Worm (Caenorhabditis elegans) whole organism, L4 larva: ENCODE data around the gene ZK546.4.

Experiments
- F10B5.3 ChIP-seq: sonication (generic microtip); optimal IDR thresholded peaks from 2 replicates; lab custom pipeline; 2016; ENCODE audit warnings: mild to moderate bottlenecking, missing genetic modification characterization, missing compliant biosample characterization
- F37D6.2 ChIP-seq: sonication (generic microtip); optimal IDR thresholded peaks from 2 replicates; lab custom pipeline; 2016; ENCODE audit warnings: mild to moderate bottlenecking, missing genetic modification characterization, missing compliant biosample characterization
- F49E8.2 ChIP-seq: sonication (generic microtip); optimal IDR thresholded peaks from 2 replicates; lab custom pipeline; 2016; ENCODE audit warnings: missing compliant biosample characterization, mild to moderate bottlenecking, missing genetic modification characterization, borderline replicate concordance
- aha-1 ChIP-seq: fragments of 150-350 bp; peaks from one replicate; lab custom pipeline; 2014; ENCODE audit warnings: missing biosample characterization, missing genetic modification characterization
- ceh-82 ChIP-seq: sonication (generic microtip); optimal IDR thresholded peaks from 2 replicates; lab custom pipeline; 2017; ENCODE audit warnings: missing biosample characterization, missing genetic modification characterization
- daf-16 ChIP-seq, 3 experiments: sonication (generic microtip); optimal IDR thresholded peaks; 2 replicates each; lab custom pipeline; 2016 to 2017; ENCODE audit warnings: missing genetic modification characterization in 3 of 3, missing genetic modification reagents in 3 of 3, mild to moderate bottlenecking in 2 of 3, missing compliant biosample characterization in 2 of 3, missing biosample characterization in 1 of 3, moderate library complexity in 1 of 3
- dmd-6 ChIP-seq: fragments of 200-800 bp; sonication (Bioruptor generic); IDR thresholded peaks from 2 replicates; pipeline ENCODE4 v1.3.6; 2022; ENCODE audit warnings: missing genetic modification reagents, missing genetic modification characterization, missing compliant biosample characterization
- dmd-9 ChIP-seq: fragments of 200-800 bp; sonication (Bioruptor generic); IDR thresholded peaks from 2 replicates; pipeline ENCODE4 v1.3.6; 2022; ENCODE audit warnings: missing genetic modification reagents, missing genetic modification characterization, missing compliant biosample characterization
- dpl-1 ChIP-seq: fragments of 150-350 bp; optimal IDR thresholded peaks from 2 replicates; lab custom pipeline; 2014; ENCODE audit warnings: missing biosample characterization, missing genetic modification reagents, missing genetic modification characterization
- duxl-1 ChIP-seq: sonication (generic microtip); optimal IDR thresholded peaks from 2 replicates; lab custom pipeline; 2016; ENCODE audit warnings: mild to moderate bottlenecking, missing genetic modification characterization, moderate library complexity, missing compliant biosample characterization; ENCODE audit not compliant: poor library complexity
- dve-1 ChIP-seq: sonication (generic microtip); optimal IDR thresholded peaks from 2 replicates; lab custom pipeline; 2017; ENCODE audit warnings: antibody characterized with exemption, mild to moderate bottlenecking, missing genetic modification characterization, missing compliant biosample characterization; ENCODE audit not compliant: insufficient read depth
- gei-8 ChIP-seq: fragments of 200-800 bp; sonication (Bioruptor generic); optimal IDR thresholded peaks from 2 replicates; lab custom pipeline; 2018; ENCODE audit warnings: mild to moderate bottlenecking, missing genetic modification characterization, missing compliant biosample characterization
- hlh-11 ChIP-seq: fragments of 200-800 bp; sonication (Bioruptor generic); optimal IDR thresholded peaks from 2 replicates; lab custom pipeline; 2018; ENCODE audit warnings: mild to moderate bottlenecking, missing genetic modification characterization, missing compliant biosample characterization
- hmg-1.1 ChIP-seq: fragments of 200-800 bp; sonication (Bioruptor generic); IDR thresholded peaks from 2 replicates; pipeline ENCODE4 v1.3.6; 2022; ENCODE audit warnings: missing genetic modification reagents, missing genetic modification characterization, missing compliant biosample characterization
- lin-38 ChIP-seq: fragments of 200-800 bp; sonication (Bioruptor generic); IDR thresholded peaks from 2 replicates; pipeline ENCODE4 v1.3.6; 2022; ENCODE audit warnings: missing genetic modification reagents, missing genetic modification characterization, missing compliant biosample characterization
- lsy-2 ChIP-seq, 2 experiments: fragments of 150-350 bp in 1 of 2; sonication (generic microtip) in 1 of 2; optimal IDR thresholded peaks; 2 replicates each; lab custom pipeline; 2014 to 2017; ENCODE audit warnings: missing biosample characterization in 2 of 2, missing genetic modification characterization in 2 of 2
- madf-5 ChIP-seq, 2 experiments: fragments of 200-800 bp; sonication (Bioruptor generic); IDR thresholded peaks; 2 replicates each; pipeline ENCODE4 v1.3.6; 2022; ENCODE audit warnings: missing compliant biosample characterization in 2 of 2, missing genetic modification characterization in 2 of 2
- madf-9 ChIP-seq: fragments of 200-800 bp; sonication (Bioruptor generic); conservative IDR thresholded peaks from 2 replicates; pipeline ENCODE4 v1.3.6; 2022; ENCODE audit warnings: missing genetic modification reagents, missing genetic modification characterization, missing compliant biosample characterization
- mdl-1 ChIP-seq, 2 experiments: fragments of 150-350 bp in 1 of 2; sonication (generic microtip) in 1 of 2; optimal IDR thresholded peaks; 2 replicates each; lab custom pipeline; 2014 to 2017; ENCODE audit warnings: missing biosample characterization in 2 of 2, missing genetic modification characterization in 2 of 2
- mep-1 ChIP-seq: fragments of 150-350 bp; sonication (generic microtip); optimal IDR thresholded peaks from 3 replicates; lab custom pipeline; 2014; ENCODE audit warnings: missing biosample characterization, missing genetic modification characterization
- mes-2 ChIP-seq: sonication (generic microtip); optimal IDR thresholded peaks from 2 replicates; lab custom pipeline; 2016; ENCODE audit warnings: missing genotype, mild to moderate bottlenecking, missing genetic modification characterization, missing compliant biosample characterization; ENCODE audit not compliant: poor library complexity, severe bottlenecking
- nhr-10 ChIP-seq: fragments of 150-350 bp; optimal IDR thresholded peaks from 2 replicates; lab custom pipeline; 2014; ENCODE audit warnings: missing biosample characterization, missing genetic modification characterization
- nhr-28 ChIP-seq: fragments of 150-350 bp; optimal IDR thresholded peaks from 2 replicates; lab custom pipeline; 2014; ENCODE audit warnings: missing biosample characterization, missing genetic modification characterization
- nhr-77 ChIP-seq: fragments of 150-350 bp; optimal IDR thresholded peaks from 2 replicates; lab custom pipeline; 2014; ENCODE audit warnings: missing biosample characterization, missing genetic modification characterization
- php-3 ChIP-seq: fragments of 200-800 bp; sonication (Bioruptor generic); IDR thresholded peaks from 2 replicates; pipeline ENCODE4 v1.3.6; 2022; ENCODE audit warnings: missing genetic modification reagents, missing genetic modification characterization, missing compliant biosample characterization
- pqm-1 ChIP-seq: sonication (generic microtip); optimal IDR thresholded peaks from 2 replicates; lab custom pipeline; 2017; ENCODE audit warnings: missing biosample characterization, missing genetic modification characterization
- rbr-2 ChIP-seq: sonication (generic microtip); optimal IDR thresholded peaks from 2 replicates; lab custom pipeline; 2016; ENCODE audit warnings: missing genotype, missing genetic modification characterization, missing compliant biosample characterization
- skn-1 ChIP-seq: fragments of 150-350 bp; optimal IDR thresholded peaks from 2 replicates; lab custom pipeline; 2014; ENCODE audit warnings: missing biosample characterization, missing genetic modification characterization
- spr-3 ChIP-seq: fragments of 200-800 bp; sonication (Bioruptor generic); optimal IDR thresholded peaks from 2 replicates; lab custom pipeline; 2018; ENCODE audit warnings: mild to moderate bottlenecking, missing genetic modification characterization, missing compliant biosample characterization
- tag-97 ChIP-seq: fragments of 200-800 bp; sonication (Bioruptor generic); IDR thresholded peaks from 2 replicates; pipeline ENCODE4 v1.3.6; 2022; ENCODE audit warnings: missing genetic modification characterization, missing compliant biosample characterization
- zag-1 ChIP-seq: fragments of 150-350 bp; optimal IDR thresholded peaks from 2 replicates; lab custom pipeline; 2014; ENCODE audit warnings: missing biosample characterization, missing genetic modification characterization
- zfp-3 ChIP-seq: fragments of 200-800 bp; sonication (Bioruptor generic); conservative IDR thresholded peaks from 2 replicates; pipeline ENCODE4 v1.3.6; 2022; ENCODE audit warnings: missing genetic modification reagents, missing genetic modification characterization, missing compliant biosample characterization
- zip-2 ChIP-seq: fragments of 150-350 bp; optimal IDR thresholded peaks from 2 replicates; lab custom pipeline; 2014; ENCODE audit warnings: missing biosample characterization, missing genetic modification characterization
- ztf-7 ChIP-seq: fragments of 150-350 bp; optimal IDR thresholded peaks from 2 replicates; lab custom pipeline; 2014; ENCODE audit warnings: missing biosample characterization, missing genetic modification characterization

ZK546.4 gene

ce11 chrII:4955353-4955752 is 17.5 kb downstream of the ZK546.4 start, which contains the start of gene pbs-3 (continued):
- TF ChIP-seq mep-1 (tag; lab: Kevin White, UChicago) (peak; percentile 77), dve-1 (tag; lab: Kevin White, UChicago) (peak; percentile 66), lsy-2 (tag; optimal IDR thresholded peaks at IDR 0.05; lab: Kevin White, UChicago) (peak in 1 of 2 experiments; percentile 81), nhr-10 (tag; lab: Kevin White, UChicago) (no peak), rbr-2 (tag; lab: Kevin White, UChicago) (peak; percentile 2), ztf-7 (tag; lab: Kevin White, UChicago) (no peak), mdl-1 (tag; optimal IDR thresholded peaks at IDR 0.05; lab: Kevin White, UChicago) (peak in 1 of 2 experiments; percentile 5), hmg-1.1 (GFP tag; lab: Robert Waterston, UW) (peak; percentile 43; the same call in 1 of the 2 replicates), madf-9 (GFP tag; lab: Robert Waterston, UW) (no peak), daf-16 (GFP tag; optimal IDR thresholded peaks at IDR 0.05; lab: Kevin White, UChicago) (no peak), daf-16 (tag; optimal IDR thresholded peaks at IDR 0.05; lab: Kevin White, UChicago) (peak; percentile 35), F49E8.2 (tag; lab: Kevin White, UChicago) (no peak)

- TF ChIP-seq lsy-2 (tag; optimal IDR thresholded peaks at IDR 0.05; lab: Kevin White, UChicago): peak in 1 of 2 experiments; percentile 53
- no peak for TF ChIP-seq zfp-3 (GFP tag; lab: Robert Waterston, UW)
- peak; percentile 14 for TF ChIP-seq dpl-1 (GFP tag; lab: Kevin White, UChicago)
- TF ChIP-seq F10B5.3 (tag; lab: Kevin White, UChicago): no peak
- peak; percentile 96 for TF ChIP-seq aha-1 (tag; lab: Kevin White, UChicago)
Measured at ce11 chrII:4959719-4960118, 21.9 kb downstream of the ZK546.4 start, which contains the start of gene ulp-2. TSS of gene ulp-2 (minus strand) at chrII:4959876.

- TF ChIP-seq skn-1 (tag; lab: Kevin White, UChicago): no peak
- no peak for TF ChIP-seq daf-16 (GFP tag; optimal IDR thresholded peaks at IDR 0.05; lab: Kevin White, UChicago)
- TF ChIP-seq daf-16 (tag; optimal IDR thresholded peaks at IDR 0.05; lab: Kevin White, UChicago): peak; percentile 46
- TF ChIP-seq dmd-6 (GFP tag; lab: Robert Waterston, UW): peak; percentile 42; the same call in 1 of the 2 replicates
- peak; percentile 83 for TF ChIP-seq nhr-28 (tag; lab: Kevin White, UChicago)
- TF ChIP-seq dve-1 (tag; lab: Kevin White, UChicago): peak; percentile 50
- peak; percentile 30 for TF ChIP-seq hlh-11 (tag; lab: Kevin White, UChicago)
- peak; percentile 33 for TF ChIP-seq pqm-1 (tag; lab: Kevin White, UChicago)
- TF ChIP-seq nhr-77 (tag; lab: Kevin White, UChicago): peak; percentile 31
- no peak for TF ChIP-seq gei-8 (GFP tag; lab: Kevin White, UChicago)
- no peak for TF ChIP-seq zip-2
Measured at ce11 chrII:4960690-4961089, 22.8 kb downstream of the ZK546.4 start.

ce11 chrII:4966576-4966975 is 28.7 kb downstream of the ZK546.4 start:
- TF ChIP-seq daf-16 (GFP tag; optimal IDR thresholded peaks at IDR 0.05; lab: Kevin White, UChicago): no peak
- TF ChIP-seq daf-16 (tag; optimal IDR thresholded peaks at IDR 0.05; lab: Kevin White, UChicago): peak; percentile 31
- no peak for TF ChIP-seq zag-1
- TF ChIP-seq hlh-11 (tag; lab: Kevin White, UChicago): peak; percentile 14
- TF ChIP-seq nhr-28 (tag; lab: Kevin White, UChicago): peak; percentile 15
- TF ChIP-seq dve-1 (tag; lab: Kevin White, UChicago): peak; percentile 76
- no peak for TF ChIP-seq lin-38 (GFP tag; lab: Robert Waterston, UW)
- no peak for TF ChIP-seq ceh-82
- no peak for TF ChIP-seq dmd-9 (GFP tag; lab: Robert Waterston, UW)
- TF ChIP-seq pqm-1 (tag; lab: Kevin White, UChicago): peak; percentile 14
- TF ChIP-seq mes-2: no peak
- TF ChIP-seq madf-5 (GFP tag; IDR thresholded peaks at IDR 0.05; lab: Robert Waterston, UW): no peak
- TF ChIP-seq duxl-1 (tag; lab: Kevin White, UChicago): no peak
- TF ChIP-seq dpl-1 (GFP tag; lab: Kevin White, UChicago): no peak
- no peak for TF ChIP-seq spr-3
- no peak for TF ChIP-seq tag-97 (GFP tag; lab: Robert Waterston, UW)
- TF ChIP-seq F37D6.2 (tag; lab: Kevin White, UChicago): no peak
- no peak for TF ChIP-seq dmd-6 (GFP tag; lab: Robert Waterston, UW)
- peak; percentile 59 for TF ChIP-seq php-3 (GFP tag; lab: Robert Waterston, UW)
